Worm (Caenorhabditis elegans) whole organism, young adult: ENCODE data around the gene sre-9.

Experiments used
- B0019.2 ChIP-seq: fragments of 200-800 bp; sonication (Bioruptor generic); conservative IDR thresholded peaks from 2 replicates; pipeline ENCODE4 v1.3.6; 2022; ENCODE audit warnings: missing genetic modification reagents, missing genetic modification characterization, missing compliant biosample characterization
- K11D2.4 ChIP-seq: fragments of 200-800 bp; sonication (Bioruptor generic); IDR thresholded peaks from 2 replicates; pipeline ENCODE4 v1.3.6; 2022; ENCODE audit warnings: missing genetic modification reagents, missing genetic modification characterization, missing compliant biosample characterization
- attf-5 ChIP-seq: fragments of 200-800 bp; sonication (Bioruptor generic); optimal IDR thresholded peaks from 2 replicates; lab custom pipeline; 2018; ENCODE audit warnings: mild to moderate bottlenecking, missing genetic modification characterization, missing compliant biosample characterization
- pbrm-1 ChIP-seq: fragments of 200-800 bp; sonication (Bioruptor generic); IDR thresholded peaks from 2 replicates; pipeline ENCODE4 v1.3.6; 2022; ENCODE audit warnings: missing genetic modification reagents, missing genetic modification characterization, missing compliant biosample characterization
- rpc-1 ChIP-seq, 2 experiments: fragments of 150-350 bp in 1 of 2; sonication (generic microtip) in 1 of 2; optimal IDR thresholded peaks; 2 replicates each; lab custom pipeline; 2014 to 2018; ENCODE audit warnings: missing biosample characterization in 1 of 2, missing genetic modification characterization in 1 of 2, missing genetic modification reagents in 1 of 2, missing genotype in 1 of 2
- unc-62 ChIP-seq: fragments of 150-350 bp; optimal IDR thresholded peaks from 2 replicates; lab custom pipeline; 2014; ENCODE audit warnings: missing biosample characterization, missing genetic modification reagents, missing genetic modification characterization

- TF ChIP-seq B0019.2 (GFP tag; lab: Robert Waterston, UW) (no peak), rpc-1 (optimal IDR thresholded peaks at IDR 0.05; lab: Kevin White, UChicago) (no peak), rpc-1 (tag; optimal IDR thresholded peaks at IDR 0.05; lab: Kevin White, UChicago) (no peak), pbrm-1 (GFP tag; lab: Robert Waterston, UW) (no peak), attf-5 (GFP tag; lab: Kevin White, UChicago) (no peak), K11D2.4 (GFP tag; lab: Robert Waterston, UW) (no peak), unc-62 (GFP tag; lab: Kevin White, UChicago) (no peak)
Measured at ce11 chrV:3935892-3936478, 41.2 kb downstream of the sre-9 start, which contains the start of gene cyp-35A5.
